Fruit fly (Drosophila melanogaster) whole organism, wandering third instar larva: Measurements from ENCODE around the gene CG34328.

ENCODE experiments used
- Abd-B ChIP-seq: fragments of >200 bp; optimal IDR thresholded peaks from 2 replicates; lab custom pipeline; 2017; ENCODE audit warnings: missing biosample characterization, missing genetic modification characterization
- Dif ChIP-seq: fragments of 200-275, 200-300 bp; sonication (Bioruptor generic); optimal IDR thresholded peaks from 2 replicates; lab custom pipeline; 2018; ENCODE audit warnings: missing biosample characterization, missing genetic modification characterization; ENCODE audit not compliant: partially characterized antibody
- GATAd ChIP-seq: sonication (Bioruptor generic); optimal IDR thresholded peaks from 2 replicates; lab custom pipeline; 2016; ENCODE audit warnings: missing biosample characterization, missing genetic modification characterization
- Mio ChIP-seq: sonication (Bioruptor generic); optimal IDR thresholded peaks from 2 replicates; lab custom pipeline; 2016; ENCODE audit warnings: missing biosample characterization, missing genetic modification characterization
- OdsH ChIP-seq: fragments of 200-800 bp; sonication (Bioruptor generic); optimal IDR thresholded peaks from 2 replicates; lab custom pipeline; 2016; ENCODE audit warnings: missing biosample characterization, mild to moderate bottlenecking, missing genetic modification characterization
- psq ChIP-seq: fragments of 200-800 bp; sonication (Bioruptor generic); optimal IDR thresholded peaks from 3 replicates; lab custom pipeline; 2017; ENCODE audit warnings: missing biosample characterization, mild to moderate bottlenecking, missing genetic modification characterization, moderate library complexity
- rgr ChIP-seq: fragments of 200-800 bp; sonication (Bioruptor generic); optimal IDR thresholded peaks from 3 replicates; lab custom pipeline; 2016; ENCODE audit warnings: missing biosample characterization, mild to moderate bottlenecking, missing genetic modification characterization
- usp ChIP-seq: fragments of >200 bp; optimal IDR thresholded peaks from 2 replicates; lab custom pipeline; 2017; ENCODE audit warnings: missing biosample characterization, missing genetic modification characterization

DNA sequence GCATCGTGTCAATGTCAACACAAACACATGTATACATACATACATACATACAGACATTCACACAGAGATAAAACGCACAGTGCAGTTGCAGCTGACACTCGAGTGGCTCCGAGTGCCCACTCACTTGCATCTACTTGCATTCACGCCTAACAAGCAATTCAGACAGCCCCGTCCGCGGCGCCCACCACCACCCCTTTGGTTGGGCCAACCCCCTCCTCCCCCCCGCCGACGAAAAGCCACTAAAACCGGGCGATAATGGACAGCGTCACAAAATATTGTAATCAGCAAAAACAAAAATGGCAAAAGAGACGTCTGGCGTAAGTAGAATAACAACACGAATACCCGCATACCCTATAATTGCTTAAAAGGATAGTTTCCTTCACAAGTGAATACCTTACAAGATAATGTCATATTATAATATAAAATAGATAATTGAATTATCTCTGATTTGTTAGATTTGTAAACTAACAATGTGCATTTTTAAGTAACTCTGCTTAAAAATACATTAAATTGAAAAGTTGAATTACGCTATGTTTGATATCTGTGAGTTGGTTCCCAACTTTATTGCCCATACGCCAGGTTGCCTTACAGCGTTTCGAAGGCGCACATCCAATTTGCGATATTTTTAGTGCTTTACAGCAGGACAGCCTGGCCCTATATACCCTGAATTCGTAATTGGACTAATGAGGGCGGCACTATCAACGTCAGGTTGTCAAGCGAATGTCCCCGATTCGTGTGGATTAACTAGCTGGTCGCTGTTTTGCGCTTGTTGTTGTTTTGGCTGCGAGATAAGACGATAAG is 6.9 kb upstream of the CG34328 start:
- TF ChIP-seq Dif (GFP tag; lab: Kevin White, UChicago) (no peak), Abd-B (GFP tag; lab: Kevin White, UChicago) (no peak), OdsH (no peak), usp (GFP tag; lab: Kevin White, UChicago) (no peak), psq (GFP tag; lab: Kevin White, UChicago) (no peak), rgr (GFP tag; lab: Kevin White, UChicago) (no peak), GATAd (GFP tag; lab: Kevin White, UChicago) (no peak), Mio (GFP tag; lab: Kevin White, UChicago) (no peak)
